Worm (Caenorhabditis elegans): ENCODE data around the gene dph-2.

dph-2 gene

DNA sequence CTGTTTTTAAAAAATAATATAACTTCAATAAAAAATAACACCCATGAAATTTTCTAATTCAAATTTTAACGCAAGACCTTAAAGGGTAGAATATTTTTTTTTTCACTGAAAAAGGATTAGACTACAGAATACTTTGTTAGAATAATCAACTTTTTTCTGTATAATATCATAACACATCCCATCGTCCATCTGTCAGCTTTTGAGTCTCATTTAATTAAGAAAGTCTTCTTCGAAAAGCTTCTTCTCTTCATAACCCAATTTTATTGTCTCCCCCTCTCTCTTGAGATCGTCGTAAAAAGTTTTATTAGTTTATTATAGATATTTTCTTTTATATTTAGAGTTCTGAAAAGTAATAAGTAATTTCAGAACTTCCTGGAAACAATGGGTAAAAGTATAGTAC, 18.0 kb downstream of the dph-2 start:
- TF ChIP-seq gmeb-1 (tag; optimal IDR thresholded peaks at IDR 0.05) (no peak), lin-39 (tag; optimal IDR thresholded peaks at IDR 0.05) (no peak), ceh-82 (tag; optimal IDR thresholded peaks at IDR 0.05) (no peak), ceh-16 (tag; optimal IDR thresholded peaks at IDR 0.05) (no peak), dmd-4 (tag; optimal IDR thresholded peaks at IDR 0.05) (no peak), sma-9 (GFP tag; optimal IDR thresholded peaks at IDR 0.05) (no peak), sma-9 (tag; optimal IDR thresholded peaks at IDR 0.05) (no peak)

DNA sequence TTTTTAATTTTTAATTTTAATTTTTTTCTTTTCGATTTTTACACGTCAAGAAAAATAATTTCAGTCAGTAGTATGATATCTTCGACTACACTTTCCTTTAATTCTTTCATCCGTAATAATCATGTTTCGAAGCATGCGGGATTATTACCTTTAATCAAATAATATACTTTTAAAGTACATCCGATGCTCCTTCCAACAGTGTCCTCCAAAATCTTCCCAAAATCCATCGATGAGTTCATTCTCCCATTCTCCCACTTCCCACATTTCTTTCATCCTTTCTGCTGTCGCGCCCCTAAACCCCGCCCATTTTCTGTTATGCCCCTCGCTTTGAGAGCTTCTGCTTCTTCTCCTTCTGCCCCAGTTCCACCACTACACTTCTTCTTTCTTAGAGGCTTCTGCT, 19.4 kb downstream of the dph-2 start, which contains the start of gene lgc-57:
TSS of gene lgc-57 (plus strand) at position 301 of the 400 bp plus-strand sequence.
- no peak for TF ChIP-seq nhr-237 (tag; optimal IDR thresholded peaks at IDR 0.05)
- no peak for TF ChIP-seq zag-1 (tag; optimal IDR thresholded peaks at IDR 0.05)
- TF ChIP-seq alr-1 (tag; optimal IDR thresholded peaks at IDR 0.05): no peak
- no peak for TF ChIP-seq aly-2 (tag; optimal IDR thresholded peaks at IDR 0.05)
- TF ChIP-seq lin-11 (tag; optimal IDR thresholded peaks at IDR 0.05): no peak
- TF ChIP-seq ztf-4 (tag; optimal IDR thresholded peaks at IDR 0.05): no peak
- no peak for TF ChIP-seq sma-3 (GFP tag; optimal IDR thresholded peaks at IDR 0.05)
- TF ChIP-seq unc-55 (GFP tag; optimal IDR thresholded peaks at IDR 0.05): no peak
- no peak for TF ChIP-seq sma-9 (GFP tag; optimal IDR thresholded peaks at IDR 0.05)
- no peak for TF ChIP-seq sma-9 (tag; optimal IDR thresholded peaks at IDR 0.05)
- TF ChIP-seq nhr-23 (tag; optimal IDR thresholded peaks at IDR 0.05): no peak

DNA sequence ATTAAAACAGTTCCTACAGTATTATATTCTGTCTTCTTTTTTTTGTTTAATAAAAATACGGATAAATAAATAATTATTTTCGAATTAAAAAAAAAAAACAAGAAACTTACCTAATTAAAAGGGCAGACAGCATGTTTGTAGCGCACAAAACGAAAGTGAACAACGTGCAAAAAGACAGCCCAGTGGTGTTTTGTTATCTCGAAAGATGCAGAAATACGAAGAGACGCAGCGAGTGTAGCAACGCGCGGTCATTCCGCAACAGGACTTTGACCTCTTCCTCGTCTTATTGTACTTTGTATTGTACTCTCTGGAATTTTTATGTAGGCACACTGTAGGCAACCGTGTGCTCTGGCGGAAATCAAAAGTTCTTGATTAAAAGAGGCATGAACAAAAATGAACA, 20.4 kb downstream of the dph-2 start, which contains the start of gene gbh-1:
TSS of gene gbh-1 (minus strand) at position 149 of the 400 bp plus-strand sequence.
- TF ChIP-seq fos-1 (tag; optimal IDR thresholded peaks at IDR 0.05) (peak; percentile 19), nhr-12 (tag; optimal IDR thresholded peaks at IDR 0.05) (no peak), crh-2 (tag; optimal IDR thresholded peaks at IDR 0.05) (peak; percentile 28), blmp-1 (tag; optimal IDR thresholded peaks at IDR 0.05; ENCODE audit: insufficient read depth) (peak; percentile 50), lin-13 (GFP tag; optimal IDR thresholded peaks at IDR 0.05) (no peak), R02D3.7 (tag; optimal IDR thresholded peaks at IDR 0.05) (no peak), skn-1 (tag; optimal IDR thresholded peaks at IDR 0.05) (no peak), ztf-4 (tag; optimal IDR thresholded peaks at IDR 0.05) (no peak), unc-62 (GFP tag; optimal IDR thresholded peaks at IDR 0.05) (no peak), mdl-1 (tag; optimal IDR thresholded peaks at IDR 0.05) (peak in 1 of 2 experiments; percentile 6)

DNA sequence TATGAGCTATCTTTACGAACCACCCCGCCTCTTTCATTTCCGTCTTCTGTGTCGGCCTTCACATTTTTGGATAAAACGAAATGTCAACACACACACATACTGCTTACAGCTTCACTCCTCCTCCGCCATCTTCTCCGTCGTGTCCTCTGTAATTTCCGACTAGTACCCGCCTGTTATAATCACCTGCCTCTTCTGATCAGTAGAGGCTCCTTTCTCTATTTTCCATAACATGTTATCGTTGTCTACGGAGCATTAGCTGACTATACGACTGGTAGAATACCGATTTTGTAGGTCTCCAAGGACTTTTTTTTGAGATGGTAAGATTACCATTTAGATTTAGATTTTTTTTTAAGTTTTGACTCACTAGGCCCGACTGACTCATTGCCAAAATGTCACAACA, 29.1 kb downstream of the dph-2 start:
- TF ChIP-seq ztf-11 (tag; optimal IDR thresholded peaks at IDR 0.05): no peak
- TF ChIP-seq ceh-16 (tag; optimal IDR thresholded peaks at IDR 0.05): no peak

DNA sequence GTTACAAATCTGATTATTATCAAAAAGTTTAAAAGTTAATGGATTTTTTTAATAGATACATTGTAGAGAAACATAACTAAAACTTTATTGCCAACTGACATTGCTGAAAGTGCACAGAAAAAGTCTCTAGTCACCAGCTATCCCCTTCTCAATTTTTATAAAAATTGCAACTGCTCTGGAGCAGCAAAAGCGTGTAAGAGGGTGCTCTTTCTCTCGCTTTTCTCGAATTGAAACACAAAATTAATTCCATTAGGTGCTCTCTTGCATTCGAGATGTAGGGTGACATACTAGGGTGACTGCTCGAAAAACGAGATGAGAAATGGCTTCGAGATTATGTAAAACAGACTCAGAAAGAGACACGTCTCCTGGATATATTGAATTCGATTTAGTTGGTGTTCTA, 33.5 kb downstream of the dph-2 start:
- TF ChIP-seq R02D3.7 (tag; optimal IDR thresholded peaks at IDR 0.05) (no peak), blmp-1 (tag; optimal IDR thresholded peaks at IDR 0.05; ENCODE audit: insufficient read depth) (no peak), nhr-10 (tag; optimal IDR thresholded peaks at IDR 0.05) (no peak), nhr-129 (tag; optimal IDR thresholded peaks at IDR 0.05) (no peak), mbf-1 (tag; optimal IDR thresholded peaks at IDR 0.05) (no peak), nhr-237 (tag; optimal IDR thresholded peaks at IDR 0.05) (no peak), ceh-16 (tag; optimal IDR thresholded peaks at IDR 0.05) (no peak), sma-3 (GFP tag; optimal IDR thresholded peaks at IDR 0.05) (no peak), F13H6.1 (tag; optimal IDR thresholded peaks at IDR 0.05) (no peak), lin-39 (tag; optimal IDR thresholded peaks at IDR 0.05) (no peak), ztf-11 (tag; optimal IDR thresholded peaks at IDR 0.05) (no peak), nhr-77 (tag; optimal IDR thresholded peaks at IDR 0.05) (no peak), nhr-12 (tag; optimal IDR thresholded peaks at IDR 0.05) (no peak), crh-2 (tag; optimal IDR thresholded peaks at IDR 0.05) (no peak), ztf-4 (tag; optimal IDR thresholded peaks at IDR 0.05) (no peak), fos-1 (tag; optimal IDR thresholded peaks at IDR 0.05) (no peak), peb-1 (tag; optimal IDR thresholded peaks at IDR 0.05) (no peak), nhr-11 (tag; optimal IDR thresholded peaks at IDR 0.05) (no peak), snpc-4 (tag; optimal IDR thresholded peaks at IDR 0.05) (no peak), alr-1 (tag; optimal IDR thresholded peaks at IDR 0.05) (no peak)

DNA sequence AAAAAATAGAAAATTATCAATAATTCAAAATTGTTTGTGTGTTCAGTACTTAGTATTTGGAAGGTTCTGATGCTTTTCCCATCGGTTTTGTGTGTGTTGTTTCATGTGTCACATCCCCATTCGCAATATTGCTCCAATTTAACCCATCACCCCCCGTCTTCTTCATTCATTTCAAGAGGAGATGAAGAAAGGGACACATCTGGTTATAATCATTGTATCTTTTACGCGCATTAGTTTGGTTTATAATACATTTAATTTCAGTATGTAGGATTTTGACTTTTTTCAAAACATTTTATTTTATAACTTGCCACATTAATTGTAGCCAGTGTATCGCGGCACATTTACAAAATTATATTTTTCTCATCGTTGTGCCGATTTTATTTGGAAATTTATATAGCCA, 34.0 kb downstream of the dph-2 start:
- TF ChIP-seq gmeb-1 (tag; optimal IDR thresholded peaks at IDR 0.05) (no peak), lin-11 (tag; optimal IDR thresholded peaks at IDR 0.05) (no peak), snpc-4 (tag; optimal IDR thresholded peaks at IDR 0.05) (no peak), nhr-11 (tag; optimal IDR thresholded peaks at IDR 0.05) (no peak), skn-1 (tag; optimal IDR thresholded peaks at IDR 0.05) (no peak), nhr-25 (tag; optimal IDR thresholded peaks at IDR 0.05) (no peak), nhr-237 (tag; optimal IDR thresholded peaks at IDR 0.05) (no peak), mbf-1 (tag; optimal IDR thresholded peaks at IDR 0.05) (no peak), nhr-129 (tag; optimal IDR thresholded peaks at IDR 0.05) (no peak), dmd-4 (tag; optimal IDR thresholded peaks at IDR 0.05) (no peak), sem-4 (tag; optimal IDR thresholded peaks at IDR 0.05) (no peak), nhr-12 (tag; optimal IDR thresholded peaks at IDR 0.05) (no peak), F13H6.1 (tag; optimal IDR thresholded peaks at IDR 0.05) (no peak), lsy-2 (tag; optimal IDR thresholded peaks at IDR 0.05) (no peak), zag-1 (tag; optimal IDR thresholded peaks at IDR 0.05) (no peak), ceh-82 (tag; optimal IDR thresholded peaks at IDR 0.05) (no peak), crh-2 (tag; optimal IDR thresholded peaks at IDR 0.05) (no peak), ztf-11 (tag; optimal IDR thresholded peaks at IDR 0.05) (no peak), Y55F3AM.14 (GFP tag; optimal IDR thresholded peaks at IDR 0.05) (no peak)
